Worm (Caenorhabditis elegans) whole organism, L4 larva: ENCODE results near the gene T22D1.18.

Experiments used
- D1046.2 ChIP-seq: fragments of 200-800 bp; sonication (Bioruptor generic); IDR thresholded peaks from 2 replicates; pipeline ENCODE4 v1.3.6; 2022; ENCODE audit warnings: missing genetic modification characterization, missing compliant biosample characterization
- F10B5.3 ChIP-seq: sonication (generic microtip); optimal IDR thresholded peaks from 2 replicates; lab custom pipeline; 2016; ENCODE audit warnings: mild to moderate bottlenecking, missing genetic modification characterization, missing compliant biosample characterization
- F37D6.2 ChIP-seq: sonication (generic microtip); optimal IDR thresholded peaks from 2 replicates; lab custom pipeline; 2016; ENCODE audit warnings: mild to moderate bottlenecking, missing genetic modification characterization, missing compliant biosample characterization
- F44E2.7 ChIP-seq: fragments of 200-800 bp; sonication (Bioruptor generic); IDR thresholded peaks from 2 replicates; pipeline ENCODE4 v2.1.2; 2022; ENCODE audit warnings: missing genetic modification characterization, missing compliant biosample characterization
- T26A8.4 ChIP-seq: fragments of 200-800 bp; sonication (Bioruptor generic); IDR thresholded peaks from 2 replicates; pipeline ENCODE4 v1.3.6; 2022; ENCODE audit warnings: missing genetic modification characterization, missing compliant biosample characterization
- Y75B8A.6 ChIP-seq: fragments of 200-800 bp; sonication (Bioruptor generic); IDR thresholded peaks from 2 replicates; pipeline ENCODE4 v1.3.6; 2022; ENCODE audit warnings: missing genetic modification reagents, missing genetic modification characterization, missing compliant biosample characterization
- aly-2 ChIP-seq: sonication (generic microtip); optimal IDR thresholded peaks from 2 replicates; lab custom pipeline; 2018; ENCODE audit warnings: missing biosample characterization, missing genetic modification characterization
- attf-4 ChIP-seq: sonication (generic microtip); optimal IDR thresholded peaks from 3 replicates; lab custom pipeline; 2017; ENCODE audit warnings: missing biosample characterization, missing genetic modification characterization
- ceh-20 ChIP-seq: fragments of 200-800 bp; sonication (Bioruptor generic); IDR thresholded peaks from 2 replicates; pipeline ENCODE4 v1.3.6; 2022; ENCODE audit warnings: missing genetic modification reagents, missing genetic modification characterization, missing compliant biosample characterization
- ceh-28 ChIP-seq: fragments of 150-350 bp; optimal IDR thresholded peaks from 2 replicates; lab custom pipeline; 2014; ENCODE audit warnings: missing biosample characterization, missing genetic modification reagents, missing genetic modification characterization
- ceh-62 ChIP-seq: sonication (generic microtip); optimal IDR thresholded peaks from 2 replicates; lab custom pipeline; 2017; ENCODE audit warnings: missing biosample characterization, missing genetic modification characterization
- ces-1 ChIP-seq: fragments of 150-350 bp; sonication (generic microtip); optimal IDR thresholded peaks from 4 replicates; lab custom pipeline; 2014; ENCODE audit warnings: missing biosample characterization, missing genetic modification reagents, missing genetic modification characterization
- ctbp-1 ChIP-seq: fragments of 200-800 bp; sonication (Bioruptor generic); IDR thresholded peaks from 2 replicates; pipeline ENCODE4 v1.3.6; 2022; ENCODE audit warnings: missing genetic modification reagents, missing genetic modification characterization, missing compliant biosample characterization
- daf-8 ChIP-seq: fragments of 200-800 bp; sonication (Bioruptor generic); IDR thresholded peaks from 2 replicates; pipeline ENCODE4 v1.3.6; 2022; ENCODE audit warnings: missing genetic modification characterization, missing compliant biosample characterization
- dmd-6 ChIP-seq: fragments of 200-800 bp; sonication (Bioruptor generic); IDR thresholded peaks from 2 replicates; pipeline ENCODE4 v1.3.6; 2022; ENCODE audit warnings: missing genetic modification reagents, missing genetic modification characterization, missing compliant biosample characterization
- dmd-8 ChIP-seq: fragments of 200-800 bp; sonication (Bioruptor generic); IDR thresholded peaks from 2 replicates; pipeline ENCODE4 v1.3.6; 2022; ENCODE audit warnings: missing genetic modification characterization, missing compliant biosample characterization
- fkh-10 ChIP-seq: fragments of 150-350 bp; optimal IDR thresholded peaks from 2 replicates; lab custom pipeline; 2014; ENCODE audit warnings: missing biosample characterization, missing genetic modification reagents, missing genetic modification characterization
- hlh-11 ChIP-seq: fragments of 200-800 bp; sonication (Bioruptor generic); optimal IDR thresholded peaks from 2 replicates; lab custom pipeline; 2018; ENCODE audit warnings: mild to moderate bottlenecking, missing genetic modification characterization, missing compliant biosample characterization
- hlh-30 ChIP-seq: sonication (generic microtip); optimal IDR thresholded peaks from 2 replicates; lab custom pipeline; 2017; ENCODE audit warnings: antibody characterized with exemption, mild to moderate bottlenecking, missing genetic modification characterization, missing compliant biosample characterization; ENCODE audit not compliant: insufficient read depth
- hmg-1.1 ChIP-seq: fragments of 200-800 bp; sonication (Bioruptor generic); IDR thresholded peaks from 2 replicates; pipeline ENCODE4 v1.3.6; 2022; ENCODE audit warnings: missing genetic modification reagents, missing genetic modification characterization, missing compliant biosample characterization
- jun-1 ChIP-seq: fragments of 150-350 bp; optimal IDR thresholded peaks from 2 replicates; lab custom pipeline; 2014; ENCODE audit warnings: missing biosample characterization, missing genetic modification reagents, missing genetic modification characterization
- lim-7 ChIP-seq: fragments of 200-800 bp; sonication (Bioruptor generic); IDR thresholded peaks from 2 replicates; pipeline ENCODE4 v1.3.6; 2022; ENCODE audit warnings: missing genetic modification characterization, missing compliant biosample characterization
- lin-29 ChIP-seq: fragments of 200-800 bp; sonication (Bioruptor generic); IDR thresholded peaks from 2 replicates; pipeline ENCODE4 v1.3.6; 2022; ENCODE audit warnings: missing genetic modification reagents, missing genetic modification characterization, missing compliant biosample characterization
- lsy-2 ChIP-seq, 2 experiments: fragments of 150-350 bp in 1 of 2; sonication (generic microtip) in 1 of 2; optimal IDR thresholded peaks; 2 replicates each; lab custom pipeline; 2014 to 2017; ENCODE audit warnings: missing biosample characterization in 2 of 2, missing genetic modification characterization in 2 of 2
- madf-5 ChIP-seq, 2 experiments: fragments of 200-800 bp; sonication (Bioruptor generic); IDR thresholded peaks; 2 replicates each; pipeline ENCODE4 v1.3.6; 2022; ENCODE audit warnings: missing compliant biosample characterization in 2 of 2, missing genetic modification characterization in 2 of 2
- mdl-1 ChIP-seq, 2 experiments: fragments of 150-350 bp in 1 of 2; sonication (generic microtip) in 1 of 2; optimal IDR thresholded peaks; 2 replicates each; lab custom pipeline; 2014 to 2017; ENCODE audit warnings: missing biosample characterization in 2 of 2, missing genetic modification characterization in 2 of 2
- mep-1 ChIP-seq: fragments of 150-350 bp; sonication (generic microtip); optimal IDR thresholded peaks from 3 replicates; lab custom pipeline; 2014; ENCODE audit warnings: missing biosample characterization, missing genetic modification characterization
- mes-2 ChIP-seq: sonication (generic microtip); optimal IDR thresholded peaks from 2 replicates; lab custom pipeline; 2016; ENCODE audit warnings: missing genotype, mild to moderate bottlenecking, missing genetic modification characterization, missing compliant biosample characterization; ENCODE audit not compliant: poor library complexity, severe bottlenecking
- mxl-2 ChIP-seq: fragments of 200-800 bp; sonication (Bioruptor generic); conservative IDR thresholded peaks from 2 replicates; pipeline ENCODE4 v1.3.6; 2022; ENCODE audit warnings: missing genetic modification reagents, missing genetic modification characterization, missing compliant biosample characterization
- mxl-3 ChIP-seq: fragments of 200-800 bp; sonication (Bioruptor generic); optimal IDR thresholded peaks from 2 replicates; lab custom pipeline; 2018; ENCODE audit warnings: mild to moderate bottlenecking, missing genetic modification characterization, missing compliant biosample characterization
- nhr-102 ChIP-seq: sonication (generic microtip); optimal IDR thresholded peaks from 2 replicates; lab custom pipeline; 2016; ENCODE audit warnings: mild to moderate bottlenecking, missing genetic modification characterization, moderate library complexity, missing compliant biosample characterization
- nhr-11 ChIP-seq: fragments of 150-350 bp; optimal IDR thresholded peaks from 2 replicates; lab custom pipeline; 2014; ENCODE audit warnings: missing biosample characterization, missing genetic modification characterization
- nhr-48 ChIP-seq: sonication (generic microtip); optimal IDR thresholded peaks from 2 replicates; lab custom pipeline; 2016; ENCODE audit warnings: mild to moderate bottlenecking, missing genetic modification characterization, missing compliant biosample characterization
- nhr-77 ChIP-seq: fragments of 150-350 bp; optimal IDR thresholded peaks from 2 replicates; lab custom pipeline; 2014; ENCODE audit warnings: missing biosample characterization, missing genetic modification characterization
- pha-4 ChIP-seq, 2 experiments: fragments of 150-350 bp in 1 of 2; fragments of 200-800 bp in 1 of 2; sonication (Bioruptor generic) in 1 of 2; IDR thresholded peaks in 1 of 2; optimal IDR thresholded peaks in 1 of 2; 2 replicates each; pipeline versions ENCODE4 v1.3.6 to Lab custom; 2014 to 2022; ENCODE audit warnings: missing genetic modification characterization in 2 of 2, missing genetic modification reagents in 2 of 2, missing biosample characterization in 1 of 2, missing compliant biosample characterization in 1 of 2
- pqm-1 ChIP-seq: sonication (generic microtip); optimal IDR thresholded peaks from 2 replicates; lab custom pipeline; 2017; ENCODE audit warnings: missing biosample characterization, missing genetic modification characterization
- rbr-2 ChIP-seq: sonication (generic microtip); optimal IDR thresholded peaks from 2 replicates; lab custom pipeline; 2016; ENCODE audit warnings: missing genotype, missing genetic modification characterization, missing compliant biosample characterization
- spr-1 ChIP-seq: sonication (generic microtip); optimal IDR thresholded peaks from 2 replicates; lab custom pipeline; 2016; ENCODE audit warnings: mild to moderate bottlenecking, missing genetic modification characterization, missing compliant biosample characterization
- tra-1 ChIP-seq: fragments of 200-800 bp; sonication (Bioruptor generic); IDR thresholded peaks from 2 replicates; pipeline ENCODE4 v1.3.6; 2022; ENCODE audit warnings: missing genetic modification reagents, missing genetic modification characterization, missing compliant biosample characterization
- unc-130 ChIP-seq: sonication (generic microtip); optimal IDR thresholded peaks from 2 replicates; lab custom pipeline; 2016; ENCODE audit warnings: missing genetic modification reagents, missing genetic modification characterization, missing compliant biosample characterization
- unc-39 ChIP-seq: sonication (generic microtip); optimal IDR thresholded peaks from 2 replicates; lab custom pipeline; 2017; ENCODE audit warnings: missing biosample characterization, missing genetic modification characterization
- unc-62 ChIP-seq, 3 experiments: fragments of 150-350 bp in 1 of 3; sonication (generic microtip); optimal IDR thresholded peaks in 2 of 3; peaks in 1 of 3; 1 replicate in 1 of 3; 2 replicates in 2 of 3; lab custom pipeline; 2014 to 2017; ENCODE audit warnings: missing biosample characterization in 3 of 3, missing genetic modification characterization in 3 of 3, missing genetic modification reagents in 3 of 3, missing genotype in 1 of 3
- zag-1 ChIP-seq: fragments of 150-350 bp; optimal IDR thresholded peaks from 2 replicates; lab custom pipeline; 2014; ENCODE audit warnings: missing biosample characterization, missing genetic modification characterization
- zfp-3 ChIP-seq: fragments of 200-800 bp; sonication (Bioruptor generic); conservative IDR thresholded peaks from 2 replicates; pipeline ENCODE4 v1.3.6; 2022; ENCODE audit warnings: missing genetic modification reagents, missing genetic modification characterization, missing compliant biosample characterization

Gene T22D1.18

DNA sequence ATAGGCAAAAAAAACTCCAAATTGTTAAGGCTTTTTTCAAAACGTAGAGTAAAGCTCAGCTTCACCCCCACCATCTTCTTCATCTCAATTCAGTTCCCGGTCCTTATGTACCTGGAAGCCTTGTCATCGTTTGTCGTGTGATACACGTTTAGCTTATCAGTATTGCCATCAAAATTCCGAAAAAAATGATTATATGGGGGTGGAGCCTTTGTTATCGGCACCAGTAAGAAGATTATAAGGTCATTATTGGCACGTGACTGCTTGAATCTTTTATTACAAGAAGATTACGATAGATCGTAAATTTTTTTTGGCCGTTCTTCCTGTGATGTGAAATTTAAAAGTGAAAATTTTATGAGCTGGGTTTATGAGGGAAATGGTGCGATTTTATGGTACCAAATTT, 39.5 kb downstream of the T22D1.18 start (continued):
- TF ChIP-seq pqm-1, result peak; percentile 85
- TF ChIP-seq zfp-3 (GFP tag; lab: Robert Waterston, UW), result no peak
- peak; percentile 35 for TF ChIP-seq mes-2 (tag; lab: Kevin White, UChicago)
- no peak for TF ChIP-seq aly-2 (tag; lab: Kevin White, UChicago)
- TF ChIP-seq lin-29 (GFP tag; lab: Robert Waterston, UW), result no peak
- no peak for TF ChIP-seq ceh-28 (tag; lab: Kevin White, UChicago)
- TF ChIP-seq unc-130, result no peak
- TF ChIP-seq mxl-3 (GFP tag; lab: Kevin White, UChicago), result no peak
- 0 out of 2 replicates have a peak, but pooled peaks have one; percentile 17 for TF ChIP-seq pha-4 (GFP tag; IDR thresholded peaks at IDR 0.05; lab: Robert Waterston, UW)
- no peak for TF ChIP-seq pha-4 (tag; optimal IDR thresholded peaks at IDR 0.05; lab: Kevin White, UChicago)
- TF ChIP-seq ctbp-1 (GFP tag; lab: Robert Waterston, UW), result no peak
- TF ChIP-seq hlh-11 (tag; lab: Kevin White, UChicago), result peak; percentile 80
- no peak for TF ChIP-seq ceh-62 (tag; lab: Kevin White, UChicago)
- TF ChIP-seq nhr-48, result peak; percentile 87
- peak; percentile 46 for TF ChIP-seq nhr-102 (tag; lab: Kevin White, UChicago)
- TF ChIP-seq zag-1 (tag; lab: Kevin White, UChicago), result no peak
- TF ChIP-seq mxl-2 (GFP tag; lab: Robert Waterston, UW), result peak; percentile 61; the same call in 1 of the 2 replicates
- TF ChIP-seq lsy-2 (tag; optimal IDR thresholded peaks at IDR 0.05; lab: Kevin White, UChicago), result peak in 1 of 2 experiments; percentile 33
- TF ChIP-seq madf-5 (GFP tag; IDR thresholded peaks at IDR 0.05; lab: Robert Waterston, UW), result no peak
- peak in 1 of 2 experiments; percentile 18 for TF ChIP-seq mdl-1 (tag; optimal IDR thresholded peaks at IDR 0.05; lab: Kevin White, UChicago)
- TF ChIP-seq attf-4 (tag; lab: Kevin White, UChicago), result no peak
- TF ChIP-seq tra-1, result peak; percentile 76
- TF ChIP-seq F37D6.2 (tag; lab: Kevin White, UChicago), result no peak
- TF ChIP-seq F10B5.3 (tag; lab: Kevin White, UChicago), result no peak
- TF ChIP-seq nhr-77 (tag; lab: Kevin White, UChicago), result peak; percentile 70
- no peak for TF ChIP-seq jun-1
- no peak for TF ChIP-seq dmd-8 (GFP tag; lab: Robert Waterston, UW)
- no peak for TF ChIP-seq D1046.2 (GFP tag; lab: Robert Waterston, UW)
- TF ChIP-seq ces-1, result no peak
- TF ChIP-seq mep-1 (tag; lab: Kevin White, UChicago), result no peak
- no peak for TF ChIP-seq lim-7 (GFP tag; lab: Robert Waterston, UW)

DNA sequence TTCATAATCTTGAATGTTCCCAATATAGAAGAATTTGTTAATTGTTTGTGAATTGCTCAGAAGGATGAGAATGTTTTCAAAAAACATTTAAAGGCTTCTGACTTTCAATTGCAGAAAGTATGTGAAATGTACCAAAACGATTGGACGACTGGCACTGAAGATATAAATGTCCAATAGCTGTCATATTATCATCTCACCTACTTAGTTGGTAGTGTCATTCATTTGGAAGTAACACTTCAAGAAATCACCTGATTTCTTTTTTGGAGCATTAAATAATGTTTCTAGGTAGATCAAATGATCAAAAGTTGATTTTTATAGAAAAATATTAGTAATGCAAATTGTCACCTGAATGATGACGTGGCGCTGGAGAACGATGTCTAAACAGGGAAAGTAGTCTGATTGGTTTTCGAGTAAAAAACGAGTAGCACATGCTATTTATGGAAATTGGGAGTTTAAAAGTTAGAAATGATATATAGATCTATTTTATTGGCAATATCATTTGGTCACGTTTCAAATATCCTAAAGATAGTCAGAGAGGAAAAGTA, 40.2 kb downstream of the T22D1.18 start:
- TF ChIP-seq mes-2 (tag; lab: Kevin White, UChicago) (no peak), dmd-6 (peak; percentile 70)

DNA sequence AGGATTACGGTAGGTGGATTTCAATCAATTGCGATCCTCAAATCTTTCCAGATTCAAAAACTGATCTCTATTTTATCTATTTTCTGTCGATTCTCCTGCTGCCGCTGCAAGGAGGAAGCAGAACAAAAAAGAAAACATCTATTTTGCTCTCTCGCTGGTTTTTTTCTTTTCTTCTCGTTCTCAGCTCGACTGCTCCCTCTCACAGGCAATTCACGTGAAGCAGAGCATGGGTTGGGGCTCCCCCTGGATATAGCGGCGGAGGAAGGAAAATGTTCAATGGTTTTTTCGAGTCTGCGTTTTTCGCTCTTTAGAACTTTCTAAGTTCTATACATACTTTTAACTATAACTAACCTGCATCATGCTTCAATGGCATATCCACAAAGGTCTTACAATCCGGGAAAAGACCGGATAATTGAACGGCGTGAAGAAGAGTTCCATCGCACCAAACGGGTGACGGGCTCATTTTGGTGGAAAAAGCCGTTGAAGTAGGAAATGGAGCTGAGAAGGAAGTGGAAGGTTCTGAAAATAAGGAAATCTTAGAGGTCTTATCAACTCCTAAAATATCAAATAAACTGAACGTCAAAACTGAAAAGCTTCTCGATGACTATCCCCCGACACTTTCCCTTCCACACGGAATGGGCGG, 40.9 kb downstream of the T22D1.18 start:
- peak; percentile 24 for TF ChIP-seq F37D6.2 (tag; lab: Kevin White, UChicago)
- TF ChIP-seq ctbp-1 (GFP tag; lab: Robert Waterston, UW), result peak; percentile 46; the same call in 1 of the 2 replicates
- peak; percentile 55 for TF ChIP-seq fkh-10 (GFP tag; lab: Kevin White, UChicago)
- peak; percentile 79 for TF ChIP-seq hlh-11 (tag; lab: Kevin White, UChicago)
- TF ChIP-seq unc-62 (GFP tag; optimal IDR thresholded peaks at IDR 0.05 in 1 of 2; lab: Kevin White, UChicago), result peak in 1 of 2 experiments; percentile 96
- no peak for TF ChIP-seq unc-62 (tag; optimal IDR thresholded peaks at IDR 0.05; lab: Kevin White, UChicago)
- no peak for TF ChIP-seq F44E2.7 (GFP tag; lab: Robert Waterston, UW)
- TF ChIP-seq dmd-6, result peak; percentile 80
- TF ChIP-seq Y75B8A.6 (GFP tag; lab: Robert Waterston, UW), result no peak
- TF ChIP-seq unc-39 (tag; lab: Kevin White, UChicago), result no peak
- peak in 1 of 2 experiments; percentile 75 for TF ChIP-seq lsy-2 (tag; optimal IDR thresholded peaks at IDR 0.05; lab: Kevin White, UChicago)
- TF ChIP-seq daf-8 (GFP tag; lab: Robert Waterston, UW), result no peak
- peak; percentile 72 for TF ChIP-seq hlh-30 (tag; lab: Kevin White, UChicago)
- TF ChIP-seq spr-1 (tag; lab: Kevin White, UChicago), result no peak
- TF ChIP-seq pha-4 (GFP tag; IDR thresholded peaks at IDR 0.05; lab: Robert Waterston, UW), result 0 out of 2 replicates have a peak, but pooled peaks have one; percentile 44
- peak; percentile 11 for TF ChIP-seq pha-4 (tag; optimal IDR thresholded peaks at IDR 0.05; lab: Kevin White, UChicago)
- no peak for TF ChIP-seq T26A8.4
- no peak for TF ChIP-seq zfp-3 (GFP tag; lab: Robert Waterston, UW)
- TF ChIP-seq hmg-1.1, result 0 out of 2 replicates have a peak, but pooled peaks have one; percentile 35
- TF ChIP-seq rbr-2 (tag; lab: Kevin White, UChicago), result peak; percentile 31
- TF ChIP-seq nhr-11 (tag; lab: Kevin White, UChicago), result peak; percentile 84
- TF ChIP-seq ceh-20 (GFP tag; lab: Robert Waterston, UW), result 0 out of 2 replicates have a peak, but pooled peaks have one; percentile 7
